Worm (Caenorhabditis elegans) whole organism, L3 larva: Measurements from ENCODE around the gene egl-2.

Experiments
- R02D3.7 ChIP-seq: fragments of 150-350 bp; optimal IDR thresholded peaks from 2 replicates; lab custom pipeline; 2014; ENCODE audit warnings: missing biosample characterization, missing genetic modification characterization
- ZK546.5 ChIP-seq: sonication (generic microtip); optimal IDR thresholded peaks from 2 replicates; lab custom pipeline; 2017; ENCODE audit warnings: missing biosample characterization, missing genetic modification characterization
- aly-2 ChIP-seq: fragments of 150-350 bp; optimal IDR thresholded peaks from 2 replicates; lab custom pipeline; 2014; ENCODE audit warnings: missing biosample characterization, missing genetic modification characterization
- ama-1 ChIP-seq: fragments of 150-350 bp; optimal IDR thresholded peaks from 2 replicates; lab custom pipeline; 2018
- ceh-16 ChIP-seq: sonication (generic microtip); optimal IDR thresholded peaks from 2 replicates; lab custom pipeline; 2017; ENCODE audit warnings: missing biosample characterization, missing genetic modification characterization
- ceh-82 ChIP-seq: fragments of 150-350 bp; optimal IDR thresholded peaks from 2 replicates; lab custom pipeline; 2014; ENCODE audit warnings: missing biosample characterization, missing genetic modification characterization
- daf-12 ChIP-seq: fragments of 150-350 bp; optimal IDR thresholded peaks from 2 replicates; lab custom pipeline; 2014; ENCODE audit warnings: missing biosample characterization, missing genetic modification reagents, missing genetic modification characterization
- egl-27 ChIP-seq: sonication (generic microtip); optimal IDR thresholded peaks from 4 replicates; lab custom pipeline; 2017; ENCODE audit warnings: missing biosample characterization, missing genetic modification reagents, missing genetic modification characterization
- elt-2 ChIP-seq: sonication (generic microtip); optimal IDR thresholded peaks from 2 replicates; lab custom pipeline; 2016; ENCODE audit warnings: missing genetic modification reagents, mild to moderate bottlenecking, missing genetic modification characterization, missing compliant biosample characterization
- eor-1 ChIP-seq, 2 experiments: fragments of 150-350 bp; optimal IDR thresholded peaks; 2 replicates each; lab custom pipeline; 2014 to 2018; ENCODE audit warnings: missing biosample characterization in 2 of 2, missing genetic modification characterization in 2 of 2
- fkh-2 ChIP-seq: fragments of 150-350 bp; optimal IDR thresholded peaks from 2 replicates; lab custom pipeline; 2014; ENCODE audit warnings: missing biosample characterization, missing genetic modification reagents, missing genetic modification characterization
- lin-15B ChIP-seq: fragments of 150-350 bp; optimal IDR thresholded peaks from 2 replicates; lab custom pipeline; 2014; ENCODE audit warnings: missing biosample characterization, missing genetic modification characterization
- lin-39 ChIP-seq: fragments of 150-350 bp; optimal IDR thresholded peaks from 2 replicates; lab custom pipeline; 2018; ENCODE audit warnings: missing biosample characterization, missing genetic modification reagents, missing genetic modification characterization
- mdl-1 ChIP-seq: fragments of 150-350 bp; optimal IDR thresholded peaks from 2 replicates; lab custom pipeline; 2014; ENCODE audit warnings: missing biosample characterization, missing genetic modification characterization
- nfya-1 ChIP-seq: sonication (generic microtip); optimal IDR thresholded peaks from 2 replicates; lab custom pipeline; 2017; ENCODE audit warnings: missing genetic modification characterization, mild to moderate bottlenecking, missing compliant biosample characterization, antibody characterized with exemption, moderate library complexity; ENCODE audit not compliant: insufficient read depth
- nhr-23 ChIP-seq: fragments of 150-350 bp; optimal IDR thresholded peaks from 2 replicates; lab custom pipeline; 2014; ENCODE audit warnings: missing biosample characterization, missing genetic modification reagents, missing genetic modification characterization
- nhr-28 ChIP-seq: fragments of 150-350 bp; optimal IDR thresholded peaks from 2 replicates; lab custom pipeline; 2014; ENCODE audit warnings: missing biosample characterization, missing genetic modification characterization
- nhr-43 ChIP-seq: sonication (generic microtip); optimal IDR thresholded peaks from 2 replicates; lab custom pipeline; 2016; ENCODE audit warnings: mild to moderate bottlenecking, missing genetic modification characterization, missing compliant biosample characterization; ENCODE audit not compliant: poor library complexity, severe bottlenecking
- nhr-67 ChIP-seq: fragments of 150-350 bp; optimal IDR thresholded peaks from 2 replicates; lab custom pipeline; 2014; ENCODE audit warnings: missing biosample characterization, missing genetic modification characterization
- pqm-1 ChIP-seq: fragments of 150-350 bp; optimal IDR thresholded peaks from 2 replicates; lab custom pipeline; 2017; ENCODE audit warnings: missing biosample characterization, missing genetic modification characterization, inconsistent platforms
- sea-2 ChIP-seq: fragments of 150-350 bp; sonication (generic microtip); optimal IDR thresholded peaks from 4 replicates; lab custom pipeline; 2014; ENCODE audit warnings: missing biosample characterization, missing genetic modification reagents, missing genetic modification characterization
- skn-1 ChIP-seq: fragments of 150-350 bp; optimal IDR thresholded peaks from 2 replicates; lab custom pipeline; 2014; ENCODE audit warnings: missing biosample characterization, missing genetic modification characterization
- snpc-4 ChIP-seq: fragments of 150-350 bp; optimal IDR thresholded peaks from 2 replicates; lab custom pipeline; 2014; ENCODE audit warnings: missing biosample characterization, missing genetic modification characterization
- tbx-2 ChIP-seq: sonication (generic microtip); optimal IDR thresholded peaks from 2 replicates; lab custom pipeline; 2016; ENCODE audit warnings: mild to moderate bottlenecking, missing genetic modification characterization, missing compliant biosample characterization
- unc-39 ChIP-seq: sonication (generic microtip); optimal IDR thresholded peaks from 4 replicates; lab custom pipeline; 2017; ENCODE audit warnings: missing biosample characterization, missing genetic modification characterization
- unc-62 ChIP-seq: fragments of 150-350 bp; sonication (generic microtip); optimal IDR thresholded peaks from 4 replicates; lab custom pipeline; 2014; ENCODE audit warnings: missing biosample characterization, missing genetic modification reagents, missing genetic modification characterization
- ztf-11 ChIP-seq: fragments of 150-350 bp; optimal IDR thresholded peaks from 2 replicates; lab custom pipeline; 2014; ENCODE audit warnings: missing biosample characterization, missing genetic modification characterization
- ztf-4 ChIP-seq: fragments of 150-350 bp; optimal IDR thresholded peaks from 2 replicates; lab custom pipeline; 2014; ENCODE audit warnings: missing biosample characterization, missing genetic modification characterization

The egl-2 gene

ce11 chrV:1244021-1244708 is 55.0 kb downstream of the egl-2 start:
- TF ChIP-seq ZK546.5 (tag; lab: Kevin White, UChicago) (no peak), unc-39 (tag; lab: Kevin White, UChicago) (no peak), daf-12 (no peak), sea-2 (GFP tag; lab: Kevin White, UChicago) (no peak), eor-1 (tag; optimal IDR thresholded peaks at IDR 0.05; lab: Kevin White, UChicago) (no peak), snpc-4 (tag; lab: Kevin White, UChicago) (no peak), skn-1 (tag; lab: Kevin White, UChicago) (no peak), unc-62 (GFP tag; lab: Kevin White, UChicago) (no peak), egl-27 (tag; lab: Kevin White, UChicago) (no peak), mdl-1 (no peak), tbx-2 (tag; lab: Kevin White, UChicago) (no peak), fkh-2 (tag; lab: Kevin White, UChicago) (no peak), lin-39 (tag; lab: Kevin White, UChicago) (no peak)
- TF ChIP-seq, all 47 proteins: peak for 0

ce11 chrV:1243011-1243410 is 56.1 kb downstream of the egl-2 start:
- TF ChIP-seq nhr-23 (no peak), ceh-82 (tag; lab: Kevin White, UChicago) (no peak), nfya-1 (tag; lab: Kevin White, UChicago) (no peak), ama-1 (lab: Kevin White, UChicago) (no peak), ceh-16 (tag; lab: Kevin White, UChicago) (no peak)

ce11 chrV:1242432-1242831 is 56.7 kb downstream of the egl-2 start:
- TF ChIP-seq snpc-4 (tag; lab: Kevin White, UChicago): no peak
- TF ChIP-seq ztf-4 (tag; lab: Kevin White, UChicago): no peak
- no peak for TF ChIP-seq aly-2 (tag; lab: Kevin White, UChicago)
- TF ChIP-seq pqm-1 (tag; lab: Kevin White, UChicago): no peak
- no peak for TF ChIP-seq R02D3.7 (tag; lab: Kevin White, UChicago)
- no peak for TF ChIP-seq nhr-23
- no peak for TF ChIP-seq ceh-82 (tag; lab: Kevin White, UChicago)
- TF ChIP-seq daf-12: no peak
- no peak for TF ChIP-seq eor-1 (tag; optimal IDR thresholded peaks at IDR 0.05; lab: Kevin White, UChicago)
- TF ChIP-seq unc-39 (tag; lab: Kevin White, UChicago): no peak
- TF ChIP-seq sea-2 (GFP tag; lab: Kevin White, UChicago): no peak
- TF ChIP-seq nhr-67 (tag; lab: Kevin White, UChicago): no peak
- no peak for TF ChIP-seq ztf-11 (tag; lab: Kevin White, UChicago)
- TF ChIP-seq nhr-28 (tag; lab: Kevin White, UChicago): no peak
- TF ChIP-seq lin-15B (tag; lab: Kevin White, UChicago): no peak
- no peak for TF ChIP-seq nhr-43
- no peak for TF ChIP-seq elt-2 (tag; lab: Kevin White, UChicago)
